Worm (Caenorhabditis elegans): Measurements from ENCODE around the gene Y62H9A.14.
"Not testable (repeated sequence)": the region's sequence is repeated elsewhere in the genome, so short reads cannot be mapped to it uniquely, and the experiment has no call there.

Y62H9A.14 gene

ce11 chrX:11957246-11957645, 36.2 kb downstream of the Y62H9A.14 start, which contains the start of gene T08D10.5:
TSS of gene T08D10.5 (plus strand) at chrX:11957546.
- no peak for TF ChIP-seq mdt-29 (GFP tag; IDR thresholded peaks at IDR 0.05)
- TF ChIP-seq Y75B8A.6 (GFP tag; IDR thresholded peaks at IDR 0.05), result no peak
- no peak for TF ChIP-seq pha-4 (GFP tag; IDR thresholded peaks at IDR 0.05)
- no peak for TF ChIP-seq pha-4 (tag; optimal IDR thresholded peaks at IDR 0.05)
- no peak for TF ChIP-seq lsy-2 (tag; optimal IDR thresholded peaks at IDR 0.05)
- TF ChIP-seq daf-8 (GFP tag; IDR thresholded peaks at IDR 0.05), result no peak
- no peak for TF ChIP-seq nhr-237 (tag; optimal IDR thresholded peaks at IDR 0.05)
- TF ChIP-seq mdl-1 (tag; optimal IDR thresholded peaks at IDR 0.05), result no peak
- TF ChIP-seq unc-39 (tag; optimal IDR thresholded peaks at IDR 0.05), result no peak
- TF ChIP-seq tra-1 (GFP tag; IDR thresholded peaks at IDR 0.05), result no peak

ce11 chrX:11959838-11960237, 38.8 kb downstream of the Y62H9A.14 start, which contains the start of gene C49F5.8:
TSS of gene C49F5.8 (plus strand) at chrX:11960138.
- TF ChIP-seq nhr-41 (GFP tag; IDR thresholded peaks at IDR 0.05), result no peak
- no peak for TF ChIP-seq lin-1 (GFP tag; IDR thresholded peaks at IDR 0.05)
- peak; percentile 1 for TF ChIP-seq nhr-28 (tag; optimal IDR thresholded peaks at IDR 0.05)
- no peak for TF ChIP-seq mdl-1 (tag; optimal IDR thresholded peaks at IDR 0.05)
- no peak for TF ChIP-seq daf-19 (GFP tag; conservative IDR thresholded peaks at IDR 0.05)
- no peak for TF ChIP-seq T20F7.1 (GFP tag; optimal IDR thresholded peaks at IDR 0.05)

ce11 chrX:11961103-11961502, 40.1 kb downstream of the Y62H9A.14 start, which contains the start of gene C49F5.13:
TSS of gene C49F5.13 (plus strand) at chrX:11961403.
- TF ChIP-seq madf-9 (GFP tag; conservative IDR thresholded peaks at IDR 0.05); nhr-48 (tag; optimal IDR thresholded peaks at IDR 0.05); aly-2 (tag; optimal IDR thresholded peaks at IDR 0.05): not testable (repeated sequence)

ce11 chrX:11962050-11962788, 41.2 kb downstream of the Y62H9A.14 start:
- TF ChIP-seq nhr-25 (tag; optimal IDR thresholded peaks at IDR 0.05; ENCODE audit: borderline replicate concordance, insufficient read depth) (no peak), lin-1 (GFP tag; IDR thresholded peaks at IDR 0.05) (0 out of 2 replicates have a peak, but pooled peaks have one; percentile 39), duxl-1 (tag; optimal IDR thresholded peaks at IDR 0.05; ENCODE audit: poor library complexity) (no peak), dve-1 (tag; optimal IDR thresholded peaks at IDR 0.05; ENCODE audit: insufficient read depth) (peak; percentile 77), saeg-2 (GFP tag; IDR thresholded peaks at IDR 0.05) (0 out of 2 replicates have a peak, but pooled peaks have one; percentile 6), ZK546.5 (tag; optimal IDR thresholded peaks at IDR 0.05) (no peak), F44E2.7 (GFP tag; IDR thresholded peaks at IDR 0.05) (no peak), nhr-10 (tag; optimal IDR thresholded peaks at IDR 0.05) (no peak), zfp-3 (GFP tag; conservative IDR thresholded peaks at IDR 0.05) (no peak), hlh-11 (tag; optimal IDR thresholded peaks at IDR 0.05) (peak; percentile 86), nhr-28 (tag; optimal IDR thresholded peaks at IDR 0.05) (peak; percentile 96), daf-16 (GFP tag; optimal IDR thresholded peaks at IDR 0.05) (no peak), daf-16 (tag; optimal IDR thresholded peaks at IDR 0.05) (peak; percentile 74), tra-1 (GFP tag; IDR thresholded peaks at IDR 0.05) (peak; percentile 71; the same call in 1 of the 2 replicates), php-3 (GFP tag; IDR thresholded peaks at IDR 0.05) (peak; percentile 91), nhr-102 (tag; optimal IDR thresholded peaks at IDR 0.05) (peak; percentile 63), ceh-62 (tag; optimal IDR thresholded peaks at IDR 0.05) (no peak), mdl-1 (tag; optimal IDR thresholded peaks at IDR 0.05) (peak in 1 of 2 experiments; percentile 35), madf-9 (GFP tag; conservative IDR thresholded peaks at IDR 0.05) (0 out of 2 replicates have a peak, but pooled peaks have one; percentile 4), dmd-6 (GFP tag; IDR thresholded peaks at IDR 0.05) (peak; percentile 81), pqm-1 (tag; optimal IDR thresholded peaks at IDR 0.05) (peak; percentile 33), T26A8.4 (GFP tag; IDR thresholded peaks at IDR 0.05) (0 out of 2 replicates have a peak, but pooled peaks have one; percentile 46), nhr-48 (tag; optimal IDR thresholded peaks at IDR 0.05) (peak; percentile 69), aha-1 (tag) (peak; percentile 93), ceh-20 (GFP tag; IDR thresholded peaks at IDR 0.05) (0 out of 2 replicates have a peak, but pooled peaks have one; percentile 38), pha-4 (GFP tag; IDR thresholded peaks at IDR 0.05) (0 out of 2 replicates have a peak, but pooled peaks have one; percentile 9), pha-4 (tag; optimal IDR thresholded peaks at IDR 0.05) (no peak), hif-1 (tag; optimal IDR thresholded peaks at IDR 0.05) (peak in 1 of 2 experiments; percentile 40), nhr-42 (GFP tag; IDR thresholded peaks at IDR 0.05) (0 out of 2 replicates have a peak, but pooled peaks have one; percentile 16), nhr-41 (GFP tag; IDR thresholded peaks at IDR 0.05) (peak; percentile 75; the same call in 1 of the 2 replicates), mxl-3 (GFP tag; optimal IDR thresholded peaks at IDR 0.05) (peak; percentile 39)

All from whole organism, L4 larva.